Worm (Caenorhabditis elegans): ENCODE data around the gene nhr-281.

nhr-281 gene

DNA sequence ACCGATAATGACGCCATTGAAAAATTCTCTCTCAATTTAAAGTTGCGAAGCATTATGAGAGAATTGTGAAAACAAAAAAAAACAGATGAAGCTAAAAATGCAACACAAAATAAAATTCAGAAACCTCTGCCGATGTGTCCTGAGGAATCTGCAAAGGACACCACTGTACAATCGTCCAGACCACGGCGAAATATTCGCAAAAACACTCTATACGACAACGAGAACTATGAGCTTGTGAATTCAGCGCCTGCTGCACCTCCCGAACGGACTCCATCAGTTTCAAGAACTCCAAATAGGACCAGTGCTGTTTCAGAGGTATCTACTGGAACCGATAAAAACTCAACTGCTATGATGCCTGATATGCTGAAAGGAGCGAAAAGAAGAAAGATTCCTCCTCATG, 10.8 kb downstream of the nhr-281 start:
- TF ChIP-seq C06A6.2 (GFP tag; conservative IDR thresholded peaks at IDR 0.05), result no peak
- TF ChIP-seq lsy-27 (tag; optimal IDR thresholded peaks at IDR 0.05; ENCODE audit: borderline replicate concordance, insufficient read depth), result no peak
- no peak for TF ChIP-seq K11D2.4 (GFP tag; IDR thresholded peaks at IDR 0.05)
- no peak for TF ChIP-seq lir-1 (GFP tag; conservative IDR thresholded peaks at IDR 0.05)
- no peak for TF ChIP-seq lin-35 (GFP tag; optimal IDR thresholded peaks at IDR 0.05)
- no peak for TF ChIP-seq ceh-91 (GFP tag; IDR thresholded peaks at IDR 0.05)

DNA sequence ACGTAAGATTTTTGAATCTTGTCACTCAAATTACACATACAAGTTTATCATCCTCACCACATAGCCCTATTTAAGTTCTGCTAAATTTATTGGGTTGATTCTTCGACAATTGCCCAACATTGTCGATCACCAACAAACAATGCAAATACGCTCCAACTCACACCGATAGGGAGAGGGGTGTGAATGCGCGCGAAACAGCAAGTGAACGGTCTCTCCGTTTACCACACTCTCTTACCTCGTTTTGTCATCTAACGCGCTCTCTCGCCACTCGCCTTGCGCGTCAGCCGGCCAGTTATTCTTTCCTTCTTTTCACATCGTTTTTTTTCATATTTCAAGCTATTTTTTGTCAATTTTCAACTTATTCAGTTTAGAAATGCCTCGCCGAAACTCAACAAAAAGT, 11.3 kb downstream of the nhr-281 start, which contains the start of gene F16B12.6:
Gene F16B12.6 (plus strand): TSS at position 331 of the 400 bp plus-strand sequence.
- TF ChIP-seq nfya-1 (tag; optimal IDR thresholded peaks at IDR 0.05; ENCODE audit: borderline replicate concordance, insufficient read depth) (no peak), ztf-3 (GFP tag; optimal IDR thresholded peaks at IDR 0.05) (no peak), ccch-3 (GFP tag; optimal IDR thresholded peaks at IDR 0.05) (no peak), dpl-1 (GFP tag; optimal IDR thresholded peaks at IDR 0.05) (peak; percentile 43), lin-40 (tag; optimal IDR thresholded peaks at IDR 0.05) (peak; percentile 64), let-607 (tag; optimal IDR thresholded peaks at IDR 0.05) (peak in 1 of 2 experiments; percentile 5), Y67H2A.10 (GFP tag; conservative IDR thresholded peaks at IDR 0.05) (no peak), Y56A3A.18 (GFP tag; IDR thresholded peaks at IDR 0.05) (0 out of 2 replicates have a peak, but pooled peaks have one; percentile 32), F33H1.4 (GFP tag; IDR thresholded peaks at IDR 0.05) (no peak), ztf-18 (tag; optimal IDR thresholded peaks at IDR 0.05) (peak; percentile 37), rec-8 (tag; optimal IDR thresholded peaks at IDR 0.05) (no peak), lin-54 (GFP tag; optimal IDR thresholded peaks at IDR 0.05) (peak; percentile 28), ceh-58 (GFP tag; IDR thresholded peaks at IDR 0.05) (no peak), hmg-20 (GFP tag; IDR thresholded peaks at IDR 0.05) (no peak), rcor-1 (GFP tag; IDR thresholded peaks at IDR 0.05) (peak; percentile 42; the same call in 1 of the 2 replicates), ztf-26 (tag; optimal IDR thresholded peaks at IDR 0.05) (peak; percentile 16), snpc-4 (GFP tag; optimal IDR thresholded peaks at IDR 0.05) (no peak), snpc-4 (tag; optimal IDR thresholded peaks at IDR 0.05) (peak in 3 of 4 experiments; percentile 16 to 49 (median 17)), madf-10 (tag; optimal IDR thresholded peaks at IDR 0.05) (peak; percentile 31), somi-1 (GFP tag; optimal IDR thresholded peaks at IDR 0.05) (no peak), K12H6.12 (tag; optimal IDR thresholded peaks at IDR 0.05) (peak; percentile 71), fkh-3 (tag; optimal IDR thresholded peaks at IDR 0.05) (no peak), C17E4.6 (GFP tag; IDR thresholded peaks at IDR 0.05) (no peak), nhr-120 (GFP tag; IDR thresholded peaks at IDR 0.05) (no peak), mxl-1 (tag; optimal IDR thresholded peaks at IDR 0.05) (no peak), akir-1 (GFP tag; optimal IDR thresholded peaks at IDR 0.05) (no peak), ceh-100 (GFP tag; IDR thresholded peaks at IDR 0.05) (no peak), egrh-3 (GFP tag; IDR thresholded peaks at IDR 0.05) (peak; percentile 29; the same call in 1 of the 2 replicates), ztf-28 (GFP tag; IDR thresholded peaks at IDR 0.05) (no peak), hrde-1 (tag; optimal IDR thresholded peaks at IDR 0.05; ENCODE audit: borderline replicate concordance) (no peak), ztf-6 (GFP tag; IDR thresholded peaks at IDR 0.05) (no peak), ceh-27 (GFP tag; optimal IDR thresholded peaks at IDR 0.05) (peak; percentile 71), lir-1 (GFP tag; conservative IDR thresholded peaks at IDR 0.05) (no peak), efl-1 (GFP tag; optimal IDR thresholded peaks at IDR 0.05) (peak; percentile 61), F10E7.11 (tag; optimal IDR thresholded peaks at IDR 0.05) (no peak), atf-7 (tag; optimal IDR thresholded peaks at IDR 0.05) (no peak), lsl-1 (GFP tag; optimal IDR thresholded peaks at IDR 0.05) (no peak), dox-1 (GFP tag; IDR thresholded peaks at IDR 0.05) (peak; percentile 75), mes-4 (tag; optimal IDR thresholded peaks at IDR 0.05) (no peak), repo-1 (tag; optimal IDR thresholded peaks at IDR 0.05) (peak; percentile 17), cebp-2 (GFP tag; IDR thresholded peaks at IDR 0.05) (no peak), F52B5.7 (tag; optimal IDR thresholded peaks at IDR 0.05) (no peak), ceh-91 (GFP tag; IDR thresholded peaks at IDR 0.05) (no peak)

Measured in whole organism, young adult.